Worm (Caenorhabditis elegans) whole organism, L4 larva: ENCODE results near the gene sri-30.
A peak's percentile ranks its signal among the peaks of the same experiment; 100 is the strongest.

Experiments used
- D1046.2 ChIP-seq: fragments of 200-800 bp; sonication (Bioruptor generic); IDR thresholded peaks from 2 replicates; pipeline ENCODE4 v1.3.6; 2022; ENCODE audit warnings: missing genetic modification characterization, missing compliant biosample characterization
- F26F4.8 ChIP-seq: fragments of 200-800 bp; sonication (Bioruptor generic); conservative IDR thresholded peaks from 2 replicates; pipeline ENCODE4 v1.3.6; 2022; ENCODE audit warnings: missing genetic modification characterization, missing compliant biosample characterization
- F49E8.2 ChIP-seq: sonication (generic microtip); optimal IDR thresholded peaks from 2 replicates; lab custom pipeline; 2016; ENCODE audit warnings: missing compliant biosample characterization, mild to moderate bottlenecking, missing genetic modification characterization, borderline replicate concordance
- T20F7.1 ChIP-seq: fragments of 200-800 bp; sonication (Bioruptor generic); optimal IDR thresholded peaks from 2 replicates; lab custom pipeline; 2018; ENCODE audit warnings: mild to moderate bottlenecking, missing genetic modification characterization, missing compliant biosample characterization
- Y48G9A.11 ChIP-seq: fragments of 200-800 bp; sonication (Bioruptor generic); IDR thresholded peaks from 2 replicates; pipeline ENCODE4 v1.3.6; 2022; ENCODE audit warnings: missing genetic modification reagents, missing genetic modification characterization, missing compliant biosample characterization
- ama-1 ChIP-seq: fragments of 150-350 bp; optimal IDR thresholded peaks from 2 replicates; lab custom pipeline; 2014; ENCODE audit warnings: inconsistent platforms, mixed read lengths
- ceh-28 ChIP-seq: fragments of 150-350 bp; optimal IDR thresholded peaks from 2 replicates; lab custom pipeline; 2014; ENCODE audit warnings: missing biosample characterization, missing genetic modification reagents, missing genetic modification characterization
- ceh-44 ChIP-seq: fragments of 200-800 bp; sonication (Bioruptor generic); IDR thresholded peaks from 2 replicates; pipeline ENCODE4 v1.3.6; 2022; ENCODE audit warnings: missing genetic modification reagents, missing genetic modification characterization, missing compliant biosample characterization
- daf-12 ChIP-seq: fragments of 150-350 bp; optimal IDR thresholded peaks from 2 replicates; lab custom pipeline; 2014; ENCODE audit warnings: missing biosample characterization, missing genetic modification reagents, missing genetic modification characterization
- daf-16 ChIP-seq, 3 experiments: sonication (generic microtip); optimal IDR thresholded peaks; 2 replicates each; lab custom pipeline; 2016 to 2017; ENCODE audit warnings: missing genetic modification characterization in 3 of 3, missing genetic modification reagents in 3 of 3, mild to moderate bottlenecking in 2 of 3, missing compliant biosample characterization in 2 of 3, missing biosample characterization in 1 of 3, moderate library complexity in 1 of 3
- daf-8 ChIP-seq: fragments of 200-800 bp; sonication (Bioruptor generic); IDR thresholded peaks from 2 replicates; pipeline ENCODE4 v1.3.6; 2022; ENCODE audit warnings: missing genetic modification characterization, missing compliant biosample characterization
- dpl-1 ChIP-seq: fragments of 150-350 bp; optimal IDR thresholded peaks from 2 replicates; lab custom pipeline; 2014; ENCODE audit warnings: missing biosample characterization, missing genetic modification reagents, missing genetic modification characterization
- egl-27 ChIP-seq: sonication (generic microtip); optimal IDR thresholded peaks from 3 replicates; lab custom pipeline; 2017; ENCODE audit warnings: missing biosample characterization, missing genetic modification reagents, missing genetic modification characterization
- fkh-10 ChIP-seq: fragments of 150-350 bp; optimal IDR thresholded peaks from 2 replicates; lab custom pipeline; 2014; ENCODE audit warnings: missing biosample characterization, missing genetic modification reagents, missing genetic modification characterization
- fos-1 ChIP-seq: fragments of 150-350 bp; optimal IDR thresholded peaks from 2 replicates; lab custom pipeline; 2014; ENCODE audit warnings: missing biosample characterization, missing genetic modification characterization
- lim-7 ChIP-seq: fragments of 200-800 bp; sonication (Bioruptor generic); IDR thresholded peaks from 2 replicates; pipeline ENCODE4 v1.3.6; 2022; ENCODE audit warnings: missing genetic modification characterization, missing compliant biosample characterization
- lin-1 ChIP-seq: fragments of 200-800 bp; sonication (Bioruptor generic); IDR thresholded peaks from 2 replicates; pipeline ENCODE4 v1.3.6; 2022; ENCODE audit warnings: missing genetic modification reagents, missing genetic modification characterization, missing compliant biosample characterization
- lin-13 ChIP-seq: fragments of 150-350 bp; optimal IDR thresholded peaks from 2 replicates; lab custom pipeline; 2014; ENCODE audit warnings: missing biosample characterization, missing genetic modification reagents, missing genetic modification characterization
- lin-15B ChIP-seq: fragments of 150-350 bp; sonication (generic microtip); optimal IDR thresholded peaks from 3 replicates; lab custom pipeline; 2014; ENCODE audit warnings: missing biosample characterization, missing genetic modification characterization
- lin-38 ChIP-seq: fragments of 200-800 bp; sonication (Bioruptor generic); IDR thresholded peaks from 2 replicates; pipeline ENCODE4 v1.3.6; 2022; ENCODE audit warnings: missing genetic modification reagents, missing genetic modification characterization, missing compliant biosample characterization
- lin-39 ChIP-seq: fragments of 150-350 bp; optimal IDR thresholded peaks from 2 replicates; lab custom pipeline; 2014; ENCODE audit warnings: missing biosample characterization, missing genetic modification reagents, missing genetic modification characterization
- madf-5 ChIP-seq, 2 experiments: fragments of 200-800 bp; sonication (Bioruptor generic); IDR thresholded peaks; 2 replicates each; pipeline ENCODE4 v1.3.6; 2022; ENCODE audit warnings: missing compliant biosample characterization in 2 of 2, missing genetic modification characterization in 2 of 2
- mdt-29 ChIP-seq: fragments of 200-800 bp; sonication (Bioruptor generic); IDR thresholded peaks from 2 replicates; pipeline ENCODE4 v1.3.6; 2022; ENCODE audit warnings: missing genetic modification reagents, missing genetic modification characterization, missing compliant biosample characterization
- nhr-102 ChIP-seq: sonication (generic microtip); optimal IDR thresholded peaks from 2 replicates; lab custom pipeline; 2016; ENCODE audit warnings: mild to moderate bottlenecking, missing genetic modification characterization, moderate library complexity, missing compliant biosample characterization
- nhr-42 ChIP-seq: fragments of 200-800 bp; sonication (Bioruptor generic); IDR thresholded peaks from 2 replicates; pipeline ENCODE4 v1.3.6; 2022; ENCODE audit warnings: missing genetic modification characterization, missing compliant biosample characterization
- saeg-2 ChIP-seq: fragments of 200-800 bp; sonication (Bioruptor generic); IDR thresholded peaks from 2 replicates; pipeline ENCODE4 v1.3.6; 2022; ENCODE audit warnings: missing genetic modification reagents, missing genetic modification characterization, missing compliant biosample characterization
- snpc-1.2 ChIP-seq: fragments of 200-800 bp; sonication (Bioruptor generic); IDR thresholded peaks from 2 replicates; pipeline ENCODE4 v1.3.6; 2022; ENCODE audit warnings: missing genetic modification reagents, missing genetic modification characterization, missing compliant biosample characterization
- spr-3 ChIP-seq: fragments of 200-800 bp; sonication (Bioruptor generic); optimal IDR thresholded peaks from 2 replicates; lab custom pipeline; 2018; ENCODE audit warnings: mild to moderate bottlenecking, missing genetic modification characterization, missing compliant biosample characterization
- unc-39 ChIP-seq: sonication (generic microtip); optimal IDR thresholded peaks from 2 replicates; lab custom pipeline; 2017; ENCODE audit warnings: missing biosample characterization, missing genetic modification characterization
- ztf-7 ChIP-seq: fragments of 150-350 bp; optimal IDR thresholded peaks from 2 replicates; lab custom pipeline; 2014; ENCODE audit warnings: missing biosample characterization, missing genetic modification characterization

The sri-30 gene

ce11 chrII:3062222-3062621, 16.2 kb downstream of the sri-30 start (continued):
- TF ChIP-seq daf-16 (GFP tag; optimal IDR thresholded peaks at IDR 0.05; lab: Kevin White, UChicago) = peak; percentile 31 to 64
- peak; percentile 60 for TF ChIP-seq daf-16 (tag; optimal IDR thresholded peaks at IDR 0.05; lab: Kevin White, UChicago)
- peak; percentile 64 for TF ChIP-seq nhr-102 (tag; lab: Kevin White, UChicago)
- peak; percentile 62; the same call in 1 of the 2 replicates for TF ChIP-seq F26F4.8 (GFP tag; lab: Robert Waterston, UW)
- TF ChIP-seq lin-39 (tag; lab: Kevin White, UChicago) = no peak
- no peak for TF ChIP-seq fkh-10 (GFP tag; lab: Kevin White, UChicago)
- TF ChIP-seq daf-8 (GFP tag; lab: Robert Waterston, UW) = no peak
- peak; percentile 50 for TF ChIP-seq lin-13 (GFP tag; lab: Kevin White, UChicago)
- no peak for TF ChIP-seq T20F7.1
- TF ChIP-seq ama-1 = no peak
- peak; percentile 15 for TF ChIP-seq F49E8.2 (tag; lab: Kevin White, UChicago)
- peak; percentile 73; the same call in 1 of the 2 replicates for TF ChIP-seq D1046.2 (GFP tag; lab: Robert Waterston, UW)
- TF ChIP-seq snpc-1.2 (GFP tag; lab: Robert Waterston, UW) = peak; percentile 74
- TF ChIP-seq mdt-29 (GFP tag; lab: Robert Waterston, UW) = peak; percentile 65; the same call in 1 of the 2 replicates
- peak; percentile 74; the same call in 1 of the 2 replicates for TF ChIP-seq ceh-44
- TF ChIP-seq lin-38 (GFP tag; lab: Robert Waterston, UW) = peak; percentile 78
- TF ChIP-seq fos-1 (tag; lab: Kevin White, UChicago) = no peak
- TF ChIP-seq lin-1 (GFP tag; lab: Robert Waterston, UW) = peak; percentile 83
- TF ChIP-seq egl-27 (tag; lab: Kevin White, UChicago) = no peak
- no peak for TF ChIP-seq unc-39 (tag; lab: Kevin White, UChicago)
- TF ChIP-seq saeg-2 (GFP tag; lab: Robert Waterston, UW) = 0 out of 2 replicates have a peak, but pooled peaks have one; percentile 39
- TF ChIP-seq spr-3 (GFP tag; lab: Kevin White, UChicago) = peak; percentile 7
- no peak for TF ChIP-seq ztf-7 (tag; lab: Kevin White, UChicago)
- no peak for TF ChIP-seq daf-12 (tag; lab: Kevin White, UChicago)

ce11 chrII:3062876-3063275, 16.9 kb downstream of the sri-30 start:
- no peak for TF ChIP-seq nhr-42 (GFP tag; lab: Robert Waterston, UW)
- TF ChIP-seq ceh-28 (tag; lab: Kevin White, UChicago) = peak; percentile 89

- TF ChIP-seq lin-15B (tag; lab: Kevin White, UChicago) (no peak), ceh-28 (tag; lab: Kevin White, UChicago) (peak; percentile 94)
These were observed 17.4 kb downstream of the sri-30 start for ce11 chrII:3063366-3063765.

- TF ChIP-seq ceh-28 (tag; lab: Kevin White, UChicago) = peak; percentile 77
- no peak for TF ChIP-seq dpl-1 (GFP tag; lab: Kevin White, UChicago)
These were observed 18.0 kb downstream of the sri-30 start for ce11 chrII:3063984-3064383.

ce11 chrII:3064631-3065030, 18.7 kb downstream of the sri-30 start:
- TF ChIP-seq Y48G9A.11 = no peak
- TF ChIP-seq ceh-28 (tag; lab: Kevin White, UChicago) = peak; percentile 70

ce11 chrII:3065086-3065485, 19.1 kb downstream of the sri-30 start:
- TF ChIP-seq madf-5 (GFP tag; IDR thresholded peaks at IDR 0.05; lab: Robert Waterston, UW) = no peak
- TF ChIP-seq lim-7 (GFP tag; lab: Robert Waterston, UW) = no peak
- TF ChIP-seq ceh-28 (tag; lab: Kevin White, UChicago) = peak; percentile 12
